Worm (Caenorhabditis elegans): ENCODE data around the gene ttr-10.

- TF ChIP-seq sptf-1 (tag; optimal IDR thresholded peaks at IDR 0.05) (no peak), mep-1 (tag; optimal IDR thresholded peaks at IDR 0.05) (no peak), elt-1 (tag; optimal IDR thresholded peaks at IDR 0.05; ENCODE audit: borderline replicate concordance, insufficient read depth) (no peak), nhr-76 (tag; optimal IDR thresholded peaks at IDR 0.05) (no peak), ceh-43 (GFP tag; optimal IDR thresholded peaks at IDR 0.05) (no peak), nhr-28 (tag; optimal IDR thresholded peaks at IDR 0.05) (no peak), unc-62 (GFP tag; optimal IDR thresholded peaks at IDR 0.05) (no peak)
Measured at ce11 chrV:7532947-7533346, 20.8 kb downstream of the ttr-10 start, which contains the start of gene C54F6.3.
